Fruit fly (Drosophila melanogaster): ENCODE data around the gene S6kII.

S6kII gene

dm6 chrX:22487667-22488593 is 41.8 kb upstream of the S6kII start (continued):
- TF ChIP-seq CG15073 (GFP tag; optimal IDR thresholded peaks at IDR 0.05) (no peak), ATbp (GFP tag; optimal IDR thresholded peaks at IDR 0.05) (no peak), CG4730 (GFP tag; IDR thresholded peaks at IDR 0.05) (0 out of 2 replicates have a peak, but pooled peaks have one; percentile 22), zf30C (GFP tag; optimal IDR thresholded peaks at IDR 0.05) (no peak), Hand (GFP tag; optimal IDR thresholded peaks at IDR 0.05) (no peak), knrl (GFP tag; IDR thresholded peaks at IDR 0.05; ENCODE audit: partially characterized antibody) (no peak), CG5245 (GFP tag; optimal IDR thresholded peaks at IDR 0.05) (no peak), sr (GFP tag; IDR thresholded peaks at IDR 0.05) (0 out of 3 replicates have a peak, but pooled peaks have one; percentile 58), ewg (GFP tag; optimal IDR thresholded peaks at IDR 0.05) (no peak), disco-r (GFP tag; optimal IDR thresholded peaks at IDR 0.05) (no peak), vnd (GFP tag; IDR thresholded peaks at IDR 0.05; ENCODE audit: partially characterized antibody) (no peak), CG18764 (GFP tag; optimal IDR thresholded peaks at IDR 0.05) (no peak), slou (GFP tag; optimal IDR thresholded peaks at IDR 0.05) (no peak), CG3995 (GFP tag; optimal IDR thresholded peaks at IDR 0.05) (no peak), Meics (GFP tag; optimal IDR thresholded peaks at IDR 0.05) (peak; percentile 55), amos (GFP tag; IDR thresholded peaks at IDR 0.05; ENCODE audit: partially characterized antibody) (no peak), B-H1 (GFP tag; IDR thresholded peaks at IDR 0.05) (peak; percentile 42; the same call in 1 of the 3 replicates), CG10147 (GFP tag; optimal IDR thresholded peaks at IDR 0.05) (peak; percentile 12), gro (GFP tag; optimal IDR thresholded peaks at IDR 0.05) (peak; percentile 18), NC2α (GFP tag; optimal IDR thresholded peaks at IDR 0.05) (no peak), CG2889 (GFP tag; IDR thresholded peaks at IDR 0.05) (no peak), zen (tag; optimal IDR thresholded peaks at IDR 0.05) (no peak), HLH4C (GFP tag; IDR thresholded peaks at IDR 0.05; ENCODE audit: partially characterized antibody) (no peak), Hmr (GFP tag; optimal IDR thresholded peaks at IDR 0.05) (peak; percentile 52), bab2 (GFP tag; optimal IDR thresholded peaks at IDR 0.05) (no peak), CG12942 (GFP tag; optimal IDR thresholded peaks at IDR 0.05) (no peak), cad (GFP tag; optimal IDR thresholded peaks at IDR 0.05) (no peak), CG30020 (tag; optimal IDR thresholded peaks at IDR 0.05) (no peak), Dad (GFP tag; optimal IDR thresholded peaks at IDR 0.05) (no peak), row (GFP tag; IDR thresholded peaks at IDR 0.05) (peak; percentile 37), pnt (GFP tag; optimal IDR thresholded peaks at IDR 0.05) (no peak), chif (GFP tag; optimal IDR thresholded peaks at IDR 0.05) (no peak), CG15479 (GFP tag; optimal IDR thresholded peaks at IDR 0.05) (no peak), CG15011 (GFP tag; optimal IDR thresholded peaks at IDR 0.05) (peak; percentile 27), D19B (GFP tag; optimal IDR thresholded peaks at IDR 0.05) (no peak), ind (GFP tag; optimal IDR thresholded peaks at IDR 0.05) (peak; percentile 39), ci (GFP tag; IDR thresholded peaks at IDR 0.05) (0 out of 3 replicates have a peak, but pooled peaks have one; percentile 21), Antp (GFP tag; optimal IDR thresholded peaks at IDR 0.05) (no peak), CG13287 (GFP tag; IDR thresholded peaks at IDR 0.05; ENCODE audit: partially characterized antibody) (no peak; the same call in 1 of the 2 replicates), tna (GFP tag; IDR thresholded peaks at IDR 0.05; ENCODE audit: partially characterized antibody) (no peak), H2.0 (GFP tag; IDR thresholded peaks at IDR 0.05) (peak; percentile 61), HLH54F (GFP tag; optimal IDR thresholded peaks at IDR 0.05) (no peak), H15 (GFP tag; IDR thresholded peaks at IDR 0.05) (no peak), CG12071 (GFP tag; optimal IDR thresholded peaks at IDR 0.05) (peak; percentile 11), jumu (GFP tag; optimal IDR thresholded peaks at IDR 0.05) (no peak), E2f2 (GFP tag; IDR thresholded peaks at IDR 0.05) (peak; percentile 19; the same call in 1 of the 2 replicates), unpg (GFP tag; optimal IDR thresholded peaks at IDR 0.05) (peak; percentile 52), Dref (GFP tag; IDR thresholded peaks at IDR 0.05) (no peak), CG6765 (GFP tag; optimal IDR thresholded peaks at IDR 0.05) (no peak)
